Worm (Caenorhabditis elegans): Measurements from ENCODE around the gene K02A6.4.

DNA sequence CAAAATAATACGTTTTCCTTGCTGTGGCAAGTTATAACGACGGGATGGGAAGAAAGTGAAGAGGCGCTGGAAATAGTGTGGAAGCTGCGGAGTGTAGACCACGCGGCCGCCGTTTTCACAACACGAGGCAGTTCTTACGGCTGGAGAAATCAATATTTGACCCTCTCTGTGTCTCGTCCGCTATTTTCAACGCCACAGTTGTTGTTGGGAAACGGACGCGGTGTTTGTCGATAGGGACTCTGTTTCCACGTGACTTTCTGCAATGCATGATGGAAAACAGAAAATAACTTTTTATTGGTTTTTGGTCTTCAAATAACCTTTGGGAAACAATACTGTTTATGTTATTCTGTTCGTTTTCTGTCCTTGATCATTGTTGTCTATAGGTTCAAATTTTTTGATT is 13.3 kb upstream of the K02A6.4 start, which contains the start of gene K02A6.3:
- TF ChIP-seq flt-1 (GFP tag; IDR thresholded peaks at IDR 0.05) (0 out of 2 replicates have a peak, but pooled peaks have one; percentile 36), ref-1 (GFP tag; conservative IDR thresholded peaks at IDR 0.05) (no peak), tab-1 (GFP tag; IDR thresholded peaks at IDR 0.05) (no peak), klf-2 (GFP tag; conservative IDR thresholded peaks at IDR 0.05) (no peak), ztf-23 (GFP tag; IDR thresholded peaks at IDR 0.05) (no peak), med-1 (GFP tag; optimal IDR thresholded peaks at IDR 0.05; ENCODE audit: insufficient read depth) (no peak), T22C8.4 (GFP tag; IDR thresholded peaks at IDR 0.05) (peak; percentile 83), cog-1 (tag; optimal IDR thresholded peaks at IDR 0.05) (peak; percentile 50), ztf-29 (GFP tag; IDR thresholded peaks at IDR 0.05) (no peak)
